Fruit fly (Drosophila melanogaster) S2 (cell line): Measurements from ENCODE around the gene CG11857.

ENCODE experiments used
- CG8478 ChIP-seq: fragments of >200 bp; optimal IDR thresholded peaks from 2 replicates; lab custom pipeline; 2018
- CTCF ChIP-seq, 2 experiments: fragments of >200 bp; optimal IDR thresholded peaks; 2 replicates each; lab custom pipeline; 2018

dm6 chr3R:25302239-25302638, 43.5 kb downstream of the CG11857 start, which contains the start of gene CG31370:
- TF ChIP-seq CG8478 (lab: Kevin White, UChicago) (no peak), CTCF (optimal IDR thresholded peaks at IDR 0.05; lab: Kevin White, UChicago) (no peak)
